Fruit fly (Drosophila melanogaster) whole organism, prepupa: ENCODE data around the gene Cyp4ac1.

Experiments used
- CG10669 ChIP-seq: fragments of 200-800 bp; sonication (Bioruptor generic); optimal IDR thresholded peaks from 3 replicates; lab custom pipeline; 2018; ENCODE audit warnings: missing biosample characterization, mild to moderate bottlenecking, missing genetic modification characterization, moderate library complexity
- CG6163 ChIP-seq: fragments of 200-800 bp; sonication (Bioruptor generic); IDR thresholded peaks from 3 replicates; pipeline ENCODE4 v1.3.6; 2022; ENCODE audit warnings: missing biosample characterization, missing genetic modification characterization
- CG7368 ChIP-seq: fragments of 200-800 bp; sonication (Bioruptor generic); optimal IDR thresholded peaks from 3 replicates; lab custom pipeline; 2016; ENCODE audit warnings: missing biosample characterization, missing genetic modification characterization
- Hr39 ChIP-seq: fragments of 200-800 bp; sonication (Bioruptor generic); optimal IDR thresholded peaks from 2 replicates; lab custom pipeline; 2016; ENCODE audit warnings: missing biosample characterization, missing genetic modification characterization
- OdsH ChIP-seq: fragments of 200-800 bp; sonication (Bioruptor generic); optimal IDR thresholded peaks from 3 replicates; lab custom pipeline; 2016; ENCODE audit warnings: missing biosample characterization, missing genetic modification characterization

dm6 chr2L:5284820-5285219, 21.0 kb downstream of the Cyp4ac1 start:
- TF ChIP-seq CG7368 (GFP tag; lab: Kevin White, UChicago) (no peak), CG10669 (no peak), OdsH (no peak), Hr39 (no peak), CG6163 (GFP tag; lab: Robert Waterston, UW) (no peak)
